Fruit fly (Drosophila melanogaster): ENCODE data around the gene CSN8.
A peak's percentile ranks its signal among the peaks of the same experiment; 100 is the strongest.

Gene CSN8

dm6 chr2L:8384108-8384601, 19.5 kb downstream of the CSN8 start, which contains the start of the genes Dad1 and CG13384 (continued):
- TF ChIP-seq oc (tag; optimal IDR thresholded peaks at IDR 0.05) (peak; percentile 91), CG18619 (GFP tag; optimal IDR thresholded peaks at IDR 0.05) (peak; percentile 93), Bgb (GFP tag; IDR thresholded peaks at IDR 0.05; ENCODE audit: partially characterized antibody) (peak; percentile 47; the same call in 1 of the 2 replicates), Sry-δ (GFP tag; optimal IDR thresholded peaks at IDR 0.05) (peak; percentile 49), CG14860 (GFP tag; IDR thresholded peaks at IDR 0.05; ENCODE audit: partially characterized antibody) (no peak), bbx (GFP tag; IDR thresholded peaks at IDR 0.05; ENCODE audit: partially characterized antibody) (no peak; the same call in 1 of the 2 replicates), CG10321 (GFP tag; IDR thresholded peaks at IDR 0.05) (peak; percentile 79), dimm (GFP tag; IDR thresholded peaks at IDR 0.05) (peak; percentile 58), sr (GFP tag; IDR thresholded peaks at IDR 0.05) (no peak), D19A (tag; optimal IDR thresholded peaks at IDR 0.05) (peak; percentile 81), CG43689 (GFP tag; IDR thresholded peaks at IDR 0.05) (peak; percentile 72), crol (GFP tag; IDR thresholded peaks at IDR 0.05) (peak; percentile 14; the same call in 1 of the 2 replicates), z (GFP tag; IDR thresholded peaks at IDR 0.05) (no peak), cwo (GFP tag; optimal IDR thresholded peaks at IDR 0.05) (peak; percentile 90), Six4 (GFP tag; optimal IDR thresholded peaks at IDR 0.05) (peak; percentile 79), CG9817 (tag; optimal IDR thresholded peaks at IDR 0.05) (peak; percentile 94), Trl (optimal IDR thresholded peaks at IDR 0.05) (no peak), Trl (GFP tag; optimal IDR thresholded peaks at IDR 0.05) (peak; percentile 55), CG11247 (GFP tag; IDR thresholded peaks at IDR 0.05) (peak; percentile 86), insv (GFP tag; optimal IDR thresholded peaks at IDR 0.05) (peak in 1 of 2 experiments; percentile 64), CG12769 (tag; optimal IDR thresholded peaks at IDR 0.05) (peak; percentile 6), Nf-YC (tag; optimal IDR thresholded peaks at IDR 0.05) (peak; percentile 91), CG15011 (GFP tag; optimal IDR thresholded peaks at IDR 0.05) (peak; percentile 87), Myb (GFP tag; optimal IDR thresholded peaks at IDR 0.05) (peak; percentile 28), seq (GFP tag; IDR thresholded peaks at IDR 0.05) (peak; percentile 91), pho (GFP tag; optimal IDR thresholded peaks at IDR 0.05) (peak; percentile 81), Jarid2 (GFP tag; optimal IDR thresholded peaks at IDR 0.05) (peak; percentile 69), wdn (GFP tag; IDR thresholded peaks at IDR 0.05) (peak; percentile 86), ro (GFP tag; IDR thresholded peaks at IDR 0.05) (peak; percentile 72), CG4328 (GFP tag; optimal IDR thresholded peaks at IDR 0.05) (peak; percentile 89), rib (GFP tag; IDR thresholded peaks at IDR 0.05) (peak; percentile 88), CG7786 (GFP tag; optimal IDR thresholded peaks at IDR 0.05) (peak; percentile 59), row (GFP tag; IDR thresholded peaks at IDR 0.05) (peak; percentile 99), CG31224 (GFP tag; IDR thresholded peaks at IDR 0.05) (peak; percentile 85), GATAe (GFP tag; conservative IDR thresholded peaks at IDR 0.05) (peak; percentile 86), Dll (GFP tag; IDR thresholded peaks at IDR 0.05; ENCODE audit: partially characterized antibody) (peak; percentile 68; the same call in 3 of the 4 replicates), CG14710 (tag; optimal IDR thresholded peaks at IDR 0.05) (peak; percentile 96), bsh (GFP tag; optimal IDR thresholded peaks at IDR 0.05) (peak in 1 of 2 experiments; percentile 90), gsb (GFP tag; IDR thresholded peaks at IDR 0.05) (peak; percentile 78), inv (GFP tag; IDR thresholded peaks at IDR 0.05; ENCODE audit: partially characterized antibody) (peak; percentile 47; the same call in 1 of the 2 replicates), trh (GFP tag; optimal IDR thresholded peaks at IDR 0.05) (peak; percentile 78), vfl (GFP tag; optimal IDR thresholded peaks at IDR 0.05) (peak; percentile 61), tx (GFP tag; optimal IDR thresholded peaks at IDR 0.05) (peak; percentile 45), CG3726 (GFP tag; IDR thresholded peaks at IDR 0.05) (peak; percentile 74; the same call in 2 of the 3 replicates), Rfx (GFP tag; IDR thresholded peaks at IDR 0.05) (peak; percentile 95), Vsx1 (GFP tag; optimal IDR thresholded peaks at IDR 0.05) (peak; percentile 78), chm (GFP tag; IDR thresholded peaks at IDR 0.05) (peak; percentile 70; the same call in 1 of the 2 replicates), Hr51 (GFP tag; optimal IDR thresholded peaks at IDR 0.05) (peak; percentile 75 to 94), HLH54F (GFP tag; optimal IDR thresholded peaks at IDR 0.05) (peak; percentile 64), Dip3 (GFP tag; optimal IDR thresholded peaks at IDR 0.05) (peak; percentile 67)

All from whole organism, embryonic.